Fruit fly (Drosophila melanogaster) whole organism, embryonic: Measurements from ENCODE around the gene eIF3d1.

ENCODE experiments used
- CG17612 ChIP-seq: fragments of 200-800 bp; sonication (Bioruptor generic); IDR thresholded peaks from 2 replicates; pipeline ENCODE4 v1.3.6; 2022; ENCODE audit warnings: missing biosample characterization, missing genetic modification characterization
- CG34224 ChIP-seq: fragments of 200-800 bp; sonication (Bioruptor generic); IDR thresholded peaks from 3 replicates; pipeline ENCODE4 v1.3.6; 2022; ENCODE audit warnings: missing biosample characterization, missing genetic modification characterization; ENCODE audit not compliant: partially characterized antibody
- CG8089 ChIP-seq: fragments of 200-800 bp; sonication (Bioruptor generic); optimal IDR thresholded peaks from 3 replicates; lab custom pipeline; 2016; ENCODE audit warnings: missing biosample characterization, missing genetic modification characterization
- CG9437 ChIP-seq: fragments of 200-800 bp; sonication (Bioruptor generic); optimal IDR thresholded peaks from 2 replicates; lab custom pipeline; 2018; ENCODE audit warnings: missing biosample characterization, mild to moderate bottlenecking, missing genetic modification characterization
- HLH54F ChIP-seq: fragments of 200-800 bp; sonication (Bioruptor generic); optimal IDR thresholded peaks from 3 replicates; lab custom pipeline; 2016; ENCODE audit warnings: missing biosample characterization, missing genetic modification characterization
- ara ChIP-seq: fragments of 200-800 bp; sonication (Bioruptor generic); IDR thresholded peaks from 2 replicates; pipeline ENCODE4 v1.3.6; 2022; ENCODE audit warnings: missing biosample characterization, missing genetic modification characterization
- br ChIP-seq: fragments of >200 bp; optimal IDR thresholded peaks from 2 replicates; lab custom pipeline; 2017
- onecut ChIP-seq: fragments of 200-800 bp; sonication (Bioruptor generic); IDR thresholded peaks from 2 replicates; pipeline ENCODE4 v1.3.6; 2022; ENCODE audit warnings: missing biosample characterization, missing genetic modification characterization
- psq ChIP-seq: fragments of 200-800 bp; sonication (Bioruptor generic); optimal IDR thresholded peaks from 2 replicates; lab custom pipeline; 2017; ENCODE audit warnings: missing biosample characterization, missing genetic modification characterization
- ranshi ChIP-seq: fragments of 200-800 bp; sonication (Bioruptor generic); IDR thresholded peaks from 2 replicates; pipeline ENCODE4 v1.3.6; 2022; ENCODE audit warnings: missing biosample characterization, missing genetic modification characterization
- salm ChIP-seq: fragments of 200-800 bp; sonication (Bioruptor generic); optimal IDR thresholded peaks from 2 replicates; lab custom pipeline; 2018; ENCODE audit warnings: missing biosample characterization, mild to moderate bottlenecking, missing genetic modification characterization
- trem ChIP-seq: fragments of 200-800 bp; optimal IDR thresholded peaks from 3 replicates; lab custom pipeline; 2019; ENCODE audit warnings: missing biosample characterization, mild to moderate bottlenecking, missing genetic modification characterization, moderate library complexity

DNA sequence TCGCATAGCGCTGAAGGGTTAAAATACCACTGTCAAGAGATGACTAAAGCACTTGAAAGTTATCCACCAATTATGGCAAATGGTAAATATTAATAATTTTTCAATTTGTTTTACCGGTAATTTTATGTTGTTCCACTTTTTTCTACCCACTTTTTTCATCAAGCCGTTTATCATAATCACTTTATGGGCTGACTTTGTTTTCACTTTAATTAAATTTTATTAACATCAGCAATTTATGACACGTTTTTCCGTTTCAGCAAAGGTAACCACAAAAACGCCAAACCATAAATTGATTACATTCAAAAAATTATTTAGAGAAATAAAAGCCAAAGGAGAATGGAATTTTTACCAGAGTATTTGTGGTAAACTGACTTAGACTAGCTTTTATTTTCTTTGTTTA, 24.3 kb upstream of the eIF3d1 start:
- TF ChIP-seq onecut (GFP tag; lab: Robert Waterston, UW) (no peak), CG8089 (no peak), CG34224 (GFP tag; lab: Robert Waterston, UW) (no peak), HLH54F (GFP tag; lab: Kevin White, UChicago) (no peak), trem (tag; lab: Kevin White, UChicago) (no peak), br (lab: Kevin White, UChicago) (no peak), psq (GFP tag; lab: Kevin White, UChicago) (no peak), CG9437 (GFP tag; lab: Kevin White, UChicago) (no peak), ranshi (GFP tag; lab: Robert Waterston, UW) (no peak), salm (tag; lab: Kevin White, UChicago) (no peak), ara (GFP tag; lab: Robert Waterston, UW) (no peak), CG17612 (GFP tag; lab: Robert Waterston, UW) (no peak)
